Worm (Caenorhabditis elegans) whole organism, L1 larva: ENCODE results near the gene mrck-1.

Source experiments
- F16B12.6 ChIP-seq: fragments of 150-350 bp; optimal IDR thresholded peaks from 2 replicates; lab custom pipeline; 2014; ENCODE audit warnings: missing biosample characterization, missing genetic modification characterization
- ama-1 ChIP-seq: fragments of 150-350 bp; optimal IDR thresholded peaks from 2 replicates; lab custom pipeline; 2014
- ceh-8 ChIP-seq: fragments of 200-800 bp; sonication (Bioruptor generic); optimal IDR thresholded peaks from 2 replicates; lab custom pipeline; 2018; ENCODE audit warnings: mild to moderate bottlenecking, missing genetic modification characterization, moderate library complexity, missing compliant biosample characterization
- hlh-4 ChIP-seq: sonication (generic microtip); optimal IDR thresholded peaks from 2 replicates; lab custom pipeline; 2016; ENCODE audit warnings: mild to moderate bottlenecking, missing genetic modification characterization, missing compliant biosample characterization
- jun-1 ChIP-seq: fragments of 150-350 bp; optimal IDR thresholded peaks from 2 replicates; lab custom pipeline; 2014; ENCODE audit warnings: missing biosample characterization, missing genetic modification reagents, missing genetic modification characterization
- mep-1 ChIP-seq: fragments of 150-350 bp; optimal IDR thresholded peaks from 2 replicates; lab custom pipeline; 2014; ENCODE audit warnings: missing biosample characterization, missing genetic modification characterization
- nhr-28 ChIP-seq: fragments of 150-350 bp; optimal IDR thresholded peaks from 2 replicates; lab custom pipeline; 2014; ENCODE audit warnings: missing biosample characterization, missing genetic modification characterization
- nhr-71 ChIP-seq: sonication (generic microtip); optimal IDR thresholded peaks from 2 replicates; lab custom pipeline; 2016; ENCODE audit warnings: mild to moderate bottlenecking, missing genetic modification characterization, moderate library complexity, missing compliant biosample characterization
- nhr-77 ChIP-seq: fragments of 150-350 bp; optimal IDR thresholded peaks from 2 replicates; lab custom pipeline; 2014; ENCODE audit warnings: missing biosample characterization, missing genetic modification characterization
- nhr-90 ChIP-seq: sonication (generic microtip); optimal IDR thresholded peaks from 2 replicates; lab custom pipeline; 2016; ENCODE audit warnings: mild to moderate bottlenecking, missing genetic modification characterization, missing compliant biosample characterization; ENCODE audit not compliant: poor library complexity

DNA sequence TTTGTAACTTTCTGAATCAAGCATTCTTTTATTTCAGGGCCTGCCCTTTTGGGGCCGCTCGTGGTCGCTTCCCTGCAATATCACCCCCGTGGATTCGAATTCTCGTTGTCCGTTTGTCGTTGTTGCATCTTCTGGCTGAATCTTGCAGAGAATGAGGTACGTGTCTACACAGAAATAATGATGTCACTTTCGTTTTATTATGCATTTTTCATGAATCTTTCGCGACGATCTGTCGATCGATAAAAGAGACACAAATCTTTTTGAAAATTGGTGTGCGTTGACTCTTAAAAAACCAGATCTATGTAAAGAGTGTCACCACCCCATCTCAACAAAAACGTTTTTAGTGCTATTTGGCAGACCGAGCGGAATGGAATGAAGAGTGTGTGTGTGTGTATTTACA lies 18.0 kb downstream of the mrck-1 start:
- TF ChIP-seq ama-1 (lab: Kevin White, UChicago): no peak
- TF ChIP-seq mep-1 (tag; lab: Kevin White, UChicago): no peak
- TF ChIP-seq jun-1 (tag; lab: Kevin White, UChicago): no peak
- TF ChIP-seq F16B12.6 (tag; lab: Kevin White, UChicago): no peak
- TF ChIP-seq nhr-77 (tag; lab: Kevin White, UChicago): no peak
- TF ChIP-seq nhr-71: no peak
- TF ChIP-seq hlh-4 (tag; lab: Kevin White, UChicago): no peak
- TF ChIP-seq nhr-28 (tag; lab: Kevin White, UChicago): no peak
- TF ChIP-seq nhr-90 (tag; lab: Kevin White, UChicago): no peak
- no peak for TF ChIP-seq ceh-8
